Worm (Caenorhabditis elegans) whole organism, L1 larva: ENCODE results near the gene ldh-1.

Source experiments
- C34B4.2 ChIP-seq: sonication (generic microtip); optimal IDR thresholded peaks from 2 replicates; lab custom pipeline; 2017; ENCODE audit warnings: mild to moderate bottlenecking, missing genetic modification characterization, missing compliant biosample characterization
- F16B12.6 ChIP-seq: fragments of 150-350 bp; optimal IDR thresholded peaks from 2 replicates; lab custom pipeline; 2014; ENCODE audit warnings: missing biosample characterization, missing genetic modification characterization
- aha-1 ChIP-seq: fragments of 150-350 bp; optimal IDR thresholded peaks from 2 replicates; lab custom pipeline; 2014; ENCODE audit warnings: missing biosample characterization, missing genetic modification characterization
- ama-1 ChIP-seq: fragments of 150-350 bp; optimal IDR thresholded peaks from 2 replicates; lab custom pipeline; 2014
- blmp-1 ChIP-seq: fragments of 150-350 bp; optimal IDR thresholded peaks from 2 replicates; lab custom pipeline; 2014; ENCODE audit warnings: missing biosample characterization, missing genetic modification characterization
- ceh-63 ChIP-seq: fragments of 200-800 bp; sonication (Bioruptor generic); optimal IDR thresholded peaks from 2 replicates; lab custom pipeline; 2018; ENCODE audit warnings: mild to moderate bottlenecking, missing genetic modification characterization, missing compliant biosample characterization
- ceh-8 ChIP-seq: fragments of 200-800 bp; sonication (Bioruptor generic); optimal IDR thresholded peaks from 2 replicates; lab custom pipeline; 2018; ENCODE audit warnings: mild to moderate bottlenecking, missing genetic modification characterization, moderate library complexity, missing compliant biosample characterization
- ceh-88 ChIP-seq: fragments of 200-800 bp; sonication (Bioruptor generic); IDR thresholded peaks from 2 replicates; pipeline ENCODE4 v1.3.6; 2022; ENCODE audit warnings: missing genetic modification characterization, missing compliant biosample characterization
- dpl-1 ChIP-seq, 3 experiments: fragments of 150-350 bp in 2 of 3; sonication (generic microtip) in 1 of 3; optimal IDR thresholded peaks; 2 replicates each; lab custom pipeline; 2014 to 2017; ENCODE audit warnings: missing biosample characterization in 3 of 3, missing genetic modification characterization in 3 of 3, missing genetic modification reagents in 3 of 3
- dsc-1 ChIP-seq: sonication (generic microtip); optimal IDR thresholded peaks from 2 replicates; lab custom pipeline; 2016; ENCODE audit warnings: mild to moderate bottlenecking, missing genetic modification characterization, missing compliant biosample characterization
- ets-5 ChIP-seq: fragments of 200-800 bp; sonication (Bioruptor generic); IDR thresholded peaks from 2 replicates; pipeline ENCODE4 v1.3.6; 2022; ENCODE audit warnings: missing genetic modification characterization, missing compliant biosample characterization
- fkh-10 ChIP-seq: sonication (generic microtip); optimal IDR thresholded peaks from 2 replicates; lab custom pipeline; 2017; ENCODE audit warnings: missing biosample characterization, missing genetic modification reagents, missing genetic modification characterization
- fkh-8 ChIP-seq: sonication (generic microtip); optimal IDR thresholded peaks from 2 replicates; lab custom pipeline; 2016; ENCODE audit warnings: mild to moderate bottlenecking, missing genetic modification characterization, missing compliant biosample characterization
- hlh-4 ChIP-seq: sonication (generic microtip); optimal IDR thresholded peaks from 2 replicates; lab custom pipeline; 2016; ENCODE audit warnings: mild to moderate bottlenecking, missing genetic modification characterization, missing compliant biosample characterization
- hpl-2 ChIP-seq: fragments of 150-350 bp; optimal IDR thresholded peaks from 2 replicates; lab custom pipeline; 2014; ENCODE audit warnings: missing biosample characterization, missing genetic modification reagents, missing genetic modification characterization
- lin-14 ChIP-seq: fragments of 200-800 bp; sonication (Bioruptor generic); optimal IDR thresholded peaks from 2 replicates; lab custom pipeline; 2018; ENCODE audit warnings: mild to moderate bottlenecking, missing genetic modification characterization, moderate library complexity, missing compliant biosample characterization
- lin-35 ChIP-seq, 2 experiments: fragments of 150-350 bp; optimal IDR thresholded peaks; 2 replicates each; lab custom pipeline; 2014; ENCODE audit warnings: missing biosample characterization in 2 of 2, missing genetic modification characterization in 2 of 2, missing genetic modification reagents in 2 of 2
- lin-39 ChIP-seq: fragments of 150-350 bp; optimal IDR thresholded peaks from 2 replicates; lab custom pipeline; 2014; ENCODE audit warnings: missing biosample characterization, missing genetic modification reagents, missing genetic modification characterization
- lsy-2 ChIP-seq, 2 experiments: fragments of 150-350 bp; optimal IDR thresholded peaks; 2 replicates each; lab custom pipeline; 2014; ENCODE audit warnings: missing biosample characterization in 2 of 2, missing genetic modification characterization in 2 of 2
- mab-9 ChIP-seq: fragments of 200-800 bp; sonication (Bioruptor generic); IDR thresholded peaks from 2 replicates; pipeline ENCODE4 v1.3.6; 2022; ENCODE audit warnings: missing genetic modification reagents, missing genetic modification characterization, missing compliant biosample characterization
- nhr-11 ChIP-seq: fragments of 150-350 bp; optimal IDR thresholded peaks from 2 replicates; lab custom pipeline; 2014; ENCODE audit warnings: missing biosample characterization, missing genetic modification characterization
- nhr-12 ChIP-seq: sonication (generic microtip); optimal IDR thresholded peaks from 2 replicates; lab custom pipeline; 2017; ENCODE audit warnings: missing biosample characterization, missing genetic modification characterization
- nhr-237 ChIP-seq: fragments of 150-350 bp; optimal IDR thresholded peaks from 2 replicates; lab custom pipeline; 2014; ENCODE audit warnings: missing biosample characterization, missing genetic modification characterization
- nhr-28 ChIP-seq: fragments of 150-350 bp; optimal IDR thresholded peaks from 2 replicates; lab custom pipeline; 2014; ENCODE audit warnings: missing biosample characterization, missing genetic modification characterization
- nhr-71 ChIP-seq: sonication (generic microtip); optimal IDR thresholded peaks from 2 replicates; lab custom pipeline; 2016; ENCODE audit warnings: mild to moderate bottlenecking, missing genetic modification characterization, moderate library complexity, missing compliant biosample characterization
- nhr-76 ChIP-seq: sonication (generic microtip); optimal IDR thresholded peaks from 2 replicates; lab custom pipeline; 2017; ENCODE audit warnings: missing biosample characterization, missing genetic modification characterization
- nhr-77 ChIP-seq: fragments of 150-350 bp; optimal IDR thresholded peaks from 2 replicates; lab custom pipeline; 2014; ENCODE audit warnings: missing biosample characterization, missing genetic modification characterization
- nhr-85 ChIP-seq: sonication (generic microtip); peaks from one replicate; lab custom pipeline; 2016; ENCODE audit warnings: missing genetic modification characterization, inconsistent platforms, missing compliant biosample characterization
- pax-3 ChIP-seq: fragments of 200-800 bp; sonication (Bioruptor generic); optimal IDR thresholded peaks from 2 replicates; lab custom pipeline; 2018; ENCODE audit warnings: mild to moderate bottlenecking, missing genetic modification characterization, moderate library complexity, missing compliant biosample characterization
- rnt-1 ChIP-seq: sonication (generic microtip); optimal IDR thresholded peaks from 2 replicates; lab custom pipeline; 2016; ENCODE audit warnings: mild to moderate bottlenecking, missing genetic modification characterization, moderate library complexity, missing compliant biosample characterization
- snu-23 ChIP-seq: sonication (generic microtip); optimal IDR thresholded peaks from 2 replicates; lab custom pipeline; 2016; ENCODE audit warnings: missing genetic modification characterization, missing compliant biosample characterization
- sox-4 ChIP-seq: sonication (generic microtip); optimal IDR thresholded peaks from 2 replicates; lab custom pipeline; 2016; ENCODE audit warnings: missing genetic modification characterization, missing compliant biosample characterization
- sup-37 ChIP-seq: fragments of 200-800 bp; sonication (Bioruptor generic); optimal IDR thresholded peaks from 2 replicates; lab custom pipeline; 2018; ENCODE audit warnings: mild to moderate bottlenecking, missing genetic modification characterization, missing compliant biosample characterization
- swsn-7 ChIP-seq: sonication (generic microtip); optimal IDR thresholded peaks from 2 replicates; lab custom pipeline; 2016; ENCODE audit warnings: missing genetic modification characterization, missing compliant biosample characterization
- tbx-2 ChIP-seq: sonication (generic microtip); optimal IDR thresholded peaks from 2 replicates; lab custom pipeline; 2016; ENCODE audit warnings: missing genetic modification characterization, missing compliant biosample characterization
- unc-30 ChIP-seq: sonication (generic microtip); optimal IDR thresholded peaks from 2 replicates; lab custom pipeline; 2017; ENCODE audit warnings: missing biosample characterization, missing genetic modification characterization
- unc-86 ChIP-seq: sonication (generic microtip); optimal IDR thresholded peaks from 2 replicates; lab custom pipeline; 2016; ENCODE audit warnings: missing genetic modification characterization, missing compliant biosample characterization
- zag-1 ChIP-seq: fragments of 150-350 bp; optimal IDR thresholded peaks from 2 replicates; lab custom pipeline; 2014; ENCODE audit warnings: missing biosample characterization, missing genetic modification characterization
- zip-4 ChIP-seq: fragments of 200-800 bp; sonication (Bioruptor generic); optimal IDR thresholded peaks from 2 replicates; lab custom pipeline; 2018; ENCODE audit warnings: mild to moderate bottlenecking, missing genetic modification characterization, moderate library complexity, missing compliant biosample characterization
- ztf-11 ChIP-seq, 2 experiments: sonication (generic microtip); optimal IDR thresholded peaks; 2 replicates each; lab custom pipeline; 2016 to 2017; ENCODE audit warnings: missing genetic modification characterization in 2 of 2, missing biosample characterization in 1 of 2, missing compliant biosample characterization in 1 of 2

Gene ldh-1

ce11 chrII:11719533-11719932, 4.5 kb upstream of the ldh-1 start:
- TF ChIP-seq lin-39, result no peak
- TF ChIP-seq tbx-2 (tag; lab: Kevin White, UChicago), result no peak
- no peak for TF ChIP-seq unc-86 (tag; lab: Kevin White, UChicago)
- no peak for TF ChIP-seq nhr-11 (tag; lab: Kevin White, UChicago)
- no peak for TF ChIP-seq aha-1 (tag; lab: Kevin White, UChicago)
- TF ChIP-seq snu-23 (GFP tag; lab: Kevin White, UChicago), result peak; percentile 15
- TF ChIP-seq dsc-1 (tag; lab: Kevin White, UChicago), result no peak
- no peak for TF ChIP-seq F16B12.6
- TF ChIP-seq nhr-85 (tag; lab: Kevin White, UChicago), result no peak
- peak; percentile 30 for TF ChIP-seq nhr-71 (tag; lab: Kevin White, UChicago)
- TF ChIP-seq ceh-63 (GFP tag; lab: Kevin White, UChicago), result no peak
- TF ChIP-seq ceh-88 (GFP tag; lab: Robert Waterston, UW), result no peak
- TF ChIP-seq nhr-28 (tag; lab: Kevin White, UChicago), result no peak
- no peak for TF ChIP-seq hpl-2 (GFP tag; lab: Kevin White, UChicago)
- TF ChIP-seq ztf-11 (tag; optimal IDR thresholded peaks at IDR 0.05; lab: Kevin White, UChicago), result no peak
- peak; percentile 2 for TF ChIP-seq blmp-1 (tag; lab: Kevin White, UChicago)
- TF ChIP-seq dpl-1 (GFP tag; optimal IDR thresholded peaks at IDR 0.05; lab: Kevin White, UChicago), result no peak
- no peak for TF ChIP-seq ets-5
- TF ChIP-seq nhr-76, result no peak
- peak; percentile 17 to 21 for TF ChIP-seq lsy-2 (tag; optimal IDR thresholded peaks at IDR 0.05; lab: Kevin White, UChicago)

- TF ChIP-seq C34B4.2 (tag; lab: Kevin White, UChicago), result no peak
Measured at ce11 chrII:11720102-11720501, 3.9 kb upstream of the ldh-1 start, which contains the start of gene F13D12.3. Gene F13D12.3, plus strand, starts transcription at chrII:11720402.

- TF ChIP-seq snu-23 (GFP tag; lab: Kevin White, UChicago) (no peak), sup-37 (no peak), swsn-7 (tag; lab: Kevin White, UChicago) (no peak), rnt-1 (tag; lab: Kevin White, UChicago) (no peak), zag-1 (tag; lab: Kevin White, UChicago) (no peak), zip-4 (no peak), lin-35 (GFP tag; optimal IDR thresholded peaks at IDR 0.05; lab: Kevin White, UChicago) (no peak), nhr-12 (no peak), mab-9 (no peak), unc-30 (tag; lab: Kevin White, UChicago) (no peak), C34B4.2 (tag; lab: Kevin White, UChicago) (no peak), nhr-77 (tag; lab: Kevin White, UChicago) (no peak), nhr-71 (tag; lab: Kevin White, UChicago) (no peak), hlh-4 (tag; lab: Kevin White, UChicago) (no peak)
Measured at ce11 chrII:11720819-11721218, 3.2 kb upstream of the ldh-1 start.

- TF ChIP-seq fkh-10 (GFP tag; lab: Kevin White, UChicago) (no peak), lin-14 (GFP tag; lab: Kevin White, UChicago) (no peak), unc-86 (tag; lab: Kevin White, UChicago) (no peak), nhr-237 (tag; lab: Kevin White, UChicago) (no peak)
Measured at ce11 chrII:11721604-11722003, 2.4 kb upstream of the ldh-1 start.

- TF ChIP-seq ama-1 (lab: Kevin White, UChicago) (no peak), ceh-8 (GFP tag; lab: Kevin White, UChicago) (no peak), fkh-8 (tag; lab: Kevin White, UChicago) (peak; percentile 90), ets-5 (no peak), sox-4 (tag; lab: Kevin White, UChicago) (peak; percentile 17), pax-3 (tag; lab: Kevin White, UChicago) (peak; percentile 2), nhr-77 (tag; lab: Kevin White, UChicago) (no peak), nhr-71 (tag; lab: Kevin White, UChicago) (peak; percentile 11)
Measured at ce11 chrII:11722164-11722563, 1.8 kb upstream of the ldh-1 start.
